Worm (Caenorhabditis elegans): Measurements from ENCODE around the gene lea-1.

lea-1 gene

DNA sequence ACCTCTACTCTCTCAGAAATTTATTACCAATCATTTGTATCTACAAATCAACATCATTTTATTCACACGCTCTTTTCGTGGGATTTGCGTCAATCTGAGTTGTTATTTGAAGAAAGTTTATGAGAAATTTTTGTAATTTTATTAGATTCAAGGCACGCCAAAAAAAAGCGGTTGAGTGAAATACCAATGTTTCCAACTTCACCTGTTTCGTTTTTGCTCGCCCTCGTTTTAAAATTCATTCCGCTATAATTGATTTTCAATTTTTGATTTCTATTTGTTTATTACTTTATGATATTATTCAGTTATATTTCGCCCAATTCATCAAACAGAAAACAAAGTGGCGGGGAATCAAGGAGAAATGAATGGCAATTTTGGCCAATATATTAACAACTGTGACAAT is 11.0 kb upstream of the lea-1 start, which contains the start of gene K08H10.10:
K08H10.10 (plus strand) TSS at position 301 of the 400 bp plus-strand sequence.
- no peak for TF ChIP-seq F23B12.7 (tag; optimal IDR thresholded peaks at IDR 0.05; ENCODE audit: insufficient read depth)
- no peak for TF ChIP-seq ztf-22 (GFP tag; optimal IDR thresholded peaks at IDR 0.05)
- TF ChIP-seq hmg-1.2 (GFP tag; IDR thresholded peaks at IDR 0.05), result no peak
- no peak for TF ChIP-seq lin-35 (GFP tag; optimal IDR thresholded peaks at IDR 0.05)
- no peak for TF ChIP-seq F52B5.7 (tag; optimal IDR thresholded peaks at IDR 0.05)
- TF ChIP-seq aptf-3 (GFP tag; IDR thresholded peaks at IDR 0.05), result no peak
- TF ChIP-seq lin-26 (GFP tag; IDR thresholded peaks at IDR 0.05), result no peak
- TF ChIP-seq lir-1 (GFP tag; conservative IDR thresholded peaks at IDR 0.05), result no peak
- TF ChIP-seq madf-10 (tag; optimal IDR thresholded peaks at IDR 0.05), result no peak
- no peak for TF ChIP-seq Y56A3A.18 (GFP tag; IDR thresholded peaks at IDR 0.05)
- no peak for TF ChIP-seq mxl-1 (tag; optimal IDR thresholded peaks at IDR 0.05)
- TF ChIP-seq snpc-1.3 (tag; optimal IDR thresholded peaks at IDR 0.05; ENCODE audit: insufficient read depth), result no peak
- no peak for TF ChIP-seq nhr-120 (GFP tag; IDR thresholded peaks at IDR 0.05)
- no peak for TF ChIP-seq F22D6.2 (tag; optimal IDR thresholded peaks at IDR 0.05)
- no peak for TF ChIP-seq madf-8 (GFP tag; conservative IDR thresholded peaks at IDR 0.05)
- no peak for TF ChIP-seq bed-1 (GFP tag; IDR thresholded peaks at IDR 0.05)
- TF ChIP-seq cebp-2 (GFP tag; IDR thresholded peaks at IDR 0.05), result no peak
- TF ChIP-seq nhr-80 (tag; optimal IDR thresholded peaks at IDR 0.05), result no peak
- no peak for TF ChIP-seq let-526 (GFP tag; IDR thresholded peaks at IDR 0.05)

DNA sequence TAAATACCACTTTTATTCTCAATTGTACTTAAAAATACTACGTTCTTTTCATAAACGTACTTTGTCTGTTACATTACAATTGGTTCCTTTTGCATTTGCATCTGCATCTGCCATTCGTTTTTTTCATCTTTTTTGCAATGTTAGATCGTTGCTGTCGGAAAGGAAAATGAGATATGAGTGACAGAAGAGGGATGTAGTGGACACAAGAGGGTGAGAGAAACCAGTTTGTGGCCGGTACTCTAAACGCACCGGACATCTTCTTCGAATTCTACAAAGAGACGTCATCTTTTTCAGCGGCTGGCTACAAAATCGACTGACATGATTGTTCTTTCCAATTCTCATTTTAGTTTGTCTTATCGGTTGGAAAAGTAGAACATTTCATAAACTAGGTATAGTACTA is 9.0 kb upstream of the lea-1 start:
- no peak for TF ChIP-seq F52B5.7 (tag; optimal IDR thresholded peaks at IDR 0.05)
- TF ChIP-seq ceh-27 (GFP tag; optimal IDR thresholded peaks at IDR 0.05), result peak; percentile 13

ce11 chrV:10003315-10003969 is 8.3 kb upstream of the lea-1 start:
- TF ChIP-seq hlh-26 (GFP tag; conservative IDR thresholded peaks at IDR 0.05) (no peak), lsl-1 (GFP tag; optimal IDR thresholded peaks at IDR 0.05) (peak; percentile 42), ceh-79 (tag; optimal IDR thresholded peaks at IDR 0.05) (no peak), gei-17 (GFP tag; optimal IDR thresholded peaks at IDR 0.05) (no peak), F49E8.2 (tag; optimal IDR thresholded peaks at IDR 0.05; ENCODE audit: insufficient read depth) (peak; percentile 21), mel-28 (tag; optimal IDR thresholded peaks at IDR 0.05; ENCODE audit: borderline replicate concordance) (no peak), ztf-22 (GFP tag; optimal IDR thresholded peaks at IDR 0.05) (no peak), sdz-38 (tag; optimal IDR thresholded peaks at IDR 0.05) (no peak), sptf-2 (GFP tag; optimal IDR thresholded peaks at IDR 0.05) (no peak), hmg-1.2 (GFP tag; IDR thresholded peaks at IDR 0.05) (peak; percentile 72), F33H1.4 (GFP tag; IDR thresholded peaks at IDR 0.05) (no peak), mcd-1 (GFP tag; IDR thresholded peaks at IDR 0.05) (peak; percentile 83), nfyb-1 (GFP tag; IDR thresholded peaks at IDR 0.05) (no peak), snpc-4 (GFP tag; optimal IDR thresholded peaks at IDR 0.05) (no peak), snpc-4 (tag; optimal IDR thresholded peaks at IDR 0.05) (peak in 1 of 4 experiments; percentile 7), lir-1 (GFP tag; conservative IDR thresholded peaks at IDR 0.05) (no peak), nhr-120 (GFP tag; IDR thresholded peaks at IDR 0.05) (no peak), F23B12.7 (tag; optimal IDR thresholded peaks at IDR 0.05; ENCODE audit: insufficient read depth) (peak; percentile 12), him-1 (tag; optimal IDR thresholded peaks at IDR 0.05) (no peak), xnd-1 (tag; optimal IDR thresholded peaks at IDR 0.05) (no peak), ztf-26 (tag; optimal IDR thresholded peaks at IDR 0.05) (no peak), madf-10 (tag; optimal IDR thresholded peaks at IDR 0.05) (no peak), rec-8 (tag; optimal IDR thresholded peaks at IDR 0.05) (no peak), F39B2.1 (GFP tag; IDR thresholded peaks at IDR 0.05) (no peak), efl-1 (GFP tag; optimal IDR thresholded peaks at IDR 0.05) (peak; percentile 47), attf-5 (GFP tag; optimal IDR thresholded peaks at IDR 0.05) (no peak), F37B4.10 (GFP tag; IDR thresholded peaks at IDR 0.05) (no peak), tlf-1 (GFP tag; optimal IDR thresholded peaks at IDR 0.05) (no peak), K11D2.4 (GFP tag; IDR thresholded peaks at IDR 0.05) (no peak), K12H6.12 (tag; optimal IDR thresholded peaks at IDR 0.05) (peak; percentile 2), pbrm-1 (GFP tag; IDR thresholded peaks at IDR 0.05) (no peak)
